Fruit fly (Drosophila melanogaster) whole organism, adult: ENCODE results near the gene CG7299.

Experiments used
- CG1620 ChIP-seq: fragments of 200-800 bp; sonication (Bioruptor generic); optimal IDR thresholded peaks from 2 replicates; lab custom pipeline; 2016; ENCODE audit warnings: missing biosample characterization, missing genetic modification characterization
- CG7101 ChIP-seq: fragments of 200-800 bp; sonication (Bioruptor generic); optimal IDR thresholded peaks from 2 replicates; lab custom pipeline; 2018; ENCODE audit warnings: missing biosample characterization, mild to moderate bottlenecking, missing genetic modification characterization, moderate library complexity
- Clk ChIP-seq: fragments of 200-800 bp; sonication (Bioruptor generic); optimal IDR thresholded peaks from 2 replicates; lab custom pipeline; 2017; ENCODE audit warnings: missing biosample characterization, missing genetic modification characterization
- Crg-1 ChIP-seq: fragments of 200-800 bp; sonication (Bioruptor generic); optimal IDR thresholded peaks from 2 replicates; lab custom pipeline; 2016; ENCODE audit warnings: missing biosample characterization, missing genetic modification characterization
- cic ChIP-seq: fragments of 200-800 bp; sonication (Bioruptor generic); optimal IDR thresholded peaks from 2 replicates; lab custom pipeline; 2017; ENCODE audit warnings: missing biosample characterization, mild to moderate bottlenecking, missing genetic modification characterization, moderate library complexity
- ovo ChIP-seq: fragments of 200-800 bp; sonication (Bioruptor generic); optimal IDR thresholded peaks from 2 replicates; lab custom pipeline; 2016; ENCODE audit warnings: missing biosample characterization, missing genetic modification characterization

DNA sequence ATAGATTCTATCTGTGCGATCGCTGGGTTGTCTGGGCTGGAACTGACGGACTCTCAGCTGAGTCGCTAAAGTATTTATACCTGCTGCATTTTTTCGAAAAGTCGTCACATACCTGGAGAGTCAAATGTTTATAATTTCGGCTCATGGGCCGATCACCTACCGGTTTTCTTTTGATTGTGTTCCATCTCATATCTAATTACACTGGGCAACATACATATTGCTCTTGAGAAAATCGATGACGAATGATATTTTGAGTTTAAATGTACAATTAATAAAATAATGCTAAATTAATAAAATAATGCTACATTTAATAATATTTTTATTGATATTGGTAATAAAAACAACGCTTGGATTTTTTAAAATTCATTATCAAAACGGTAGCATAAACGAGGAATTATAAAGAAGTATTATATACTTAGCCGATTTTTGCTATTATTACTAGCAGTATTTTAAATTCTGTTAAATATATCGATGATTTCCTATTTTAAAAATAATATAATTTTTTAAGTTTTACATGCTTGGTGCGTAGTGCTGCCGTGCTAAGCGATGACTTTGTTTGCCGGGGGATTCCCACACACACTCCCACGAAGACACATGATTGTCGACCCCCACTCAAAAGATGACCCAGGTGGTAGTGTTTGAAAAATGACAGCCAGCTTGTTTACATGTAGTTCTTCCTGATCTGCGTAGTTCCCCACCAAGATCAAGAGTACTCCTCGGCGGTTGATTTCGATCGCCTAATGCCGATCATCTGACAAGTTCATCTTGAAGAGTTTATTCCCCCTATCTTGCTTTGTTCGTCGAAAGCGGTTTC, 5.2 kb upstream of the CG7299 start, which contains the start of gene CG7294:
- TF ChIP-seq Crg-1 (GFP tag; lab: Kevin White, UChicago) (no peak), Clk (GFP tag; lab: Kevin White, UChicago) (no peak), CG7101 (tag; lab: Kevin White, UChicago) (no peak), cic (GFP tag; lab: Kevin White, UChicago) (no peak), ovo (no peak), CG1620 (GFP tag; lab: Kevin White, UChicago) (no peak)
